Fruit fly (Drosophila melanogaster): ENCODE measurements around the gene CG2991.

The CG2991 gene

DNA sequence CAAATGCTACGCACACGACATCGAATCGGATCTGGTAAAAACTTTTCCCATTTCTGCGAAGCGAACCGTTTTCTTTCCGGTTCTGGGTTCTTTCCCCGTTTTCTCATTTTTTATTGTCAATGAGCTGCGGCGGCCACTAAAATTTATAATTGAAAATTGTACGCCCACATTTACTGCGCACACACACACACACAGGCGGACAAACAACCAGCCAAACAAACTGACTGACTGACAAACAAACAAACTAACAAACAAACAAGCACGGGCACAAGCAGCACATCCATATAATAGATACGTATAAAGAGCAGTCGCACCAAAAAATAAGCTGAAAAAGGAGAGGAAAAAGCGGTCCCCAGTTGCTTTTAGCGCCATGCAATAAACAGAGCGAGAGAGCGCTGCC lies 34.2 kb downstream of the CG2991 start (continued):
- TF ChIP-seq CG31441 (GFP tag; IDR thresholded peaks at IDR 0.05) (no peak), MBD-R2 (GFP tag; IDR thresholded peaks at IDR 0.05) (no peak), btn (GFP tag; optimal IDR thresholded peaks at IDR 0.05) (no peak), fd3F (GFP tag; optimal IDR thresholded peaks at IDR 0.05) (no peak), CG5180 (GFP tag; optimal IDR thresholded peaks at IDR 0.05) (peak; percentile 60), luna (GFP tag; optimal IDR thresholded peaks at IDR 0.05) (no peak), schlank (tag; optimal IDR thresholded peaks at IDR 0.05) (no peak), Lpt (GFP tag; optimal IDR thresholded peaks at IDR 0.05) (no peak), ind (GFP tag; optimal IDR thresholded peaks at IDR 0.05) (no peak), MTF-1 (GFP tag; optimal IDR thresholded peaks at IDR 0.05; ENCODE audit: borderline replicate concordance) (no peak), Xrp1 (GFP tag; IDR thresholded peaks at IDR 0.05) (0 out of 2 replicates have a peak, but pooled peaks have one; percentile 18), B-H1 (GFP tag; IDR thresholded peaks at IDR 0.05) (no peak), Sry-β (GFP tag; optimal IDR thresholded peaks at IDR 0.05) (no peak), sens (GFP tag) (peak; percentile 81), Nf-YA (GFP tag; IDR thresholded peaks at IDR 0.05) (no peak), Drgx (GFP tag; IDR thresholded peaks at IDR 0.05) (no peak), crol (GFP tag; IDR thresholded peaks at IDR 0.05) (no peak), BEAF-32 (GFP tag; optimal IDR thresholded peaks at IDR 0.05) (no peak), insv (GFP tag; optimal IDR thresholded peaks at IDR 0.05) (no peak), en (GFP tag; optimal IDR thresholded peaks at IDR 0.05) (no peak), peb (GFP tag; IDR thresholded peaks at IDR 0.05) (no peak), crc (GFP tag; optimal IDR thresholded peaks at IDR 0.05) (no peak), CG10209 (GFP tag; optimal IDR thresholded peaks at IDR 0.05) (no peak), Hr3 (GFP tag; optimal IDR thresholded peaks at IDR 0.05) (no peak), CG16863 (GFP tag; optimal IDR thresholded peaks at IDR 0.05) (no peak), so (GFP tag; IDR thresholded peaks at IDR 0.05) (no peak; the same call in 2 of the 3 replicates), Med (GFP tag) (peak; percentile 19), org-1 (GFP tag; optimal IDR thresholded peaks at IDR 0.05) (no peak), CG13894 (tag; optimal IDR thresholded peaks at IDR 0.05) (peak; percentile 51), jumu (GFP tag; optimal IDR thresholded peaks at IDR 0.05) (no peak), CG1792 (GFP tag; optimal IDR thresholded peaks at IDR 0.05) (no peak), sob (GFP tag; IDR thresholded peaks at IDR 0.05) (no peak), kni (GFP tag; optimal IDR thresholded peaks at IDR 0.05) (peak; percentile 28), CG2116 (GFP tag; optimal IDR thresholded peaks at IDR 0.05) (no peak), emc (GFP tag; optimal IDR thresholded peaks at IDR 0.05) (no peak), trem (tag; optimal IDR thresholded peaks at IDR 0.05) (no peak), CG14014 (GFP tag; IDR thresholded peaks at IDR 0.05) (no peak), ftz-f1 (GFP tag; optimal IDR thresholded peaks at IDR 0.05) (no peak), ci (GFP tag; IDR thresholded peaks at IDR 0.05) (0 out of 3 replicates have a peak, but pooled peaks have one; percentile 39), slbo (GFP tag; IDR thresholded peaks at IDR 0.05) (no peak), ranshi (GFP tag; IDR thresholded peaks at IDR 0.05) (no peak), al (GFP tag; IDR thresholded peaks at IDR 0.05) (no peak), Bgb (GFP tag; IDR thresholded peaks at IDR 0.05; ENCODE audit: partially characterized antibody) (0 out of 2 replicates have a peak, but pooled peaks have one; percentile 9), CG9215 (GFP tag; IDR thresholded peaks at IDR 0.05) (no peak), Six4 (GFP tag; optimal IDR thresholded peaks at IDR 0.05) (no peak), CG14667 (GFP tag; IDR thresholded peaks at IDR 0.05) (no peak), sima (GFP tag; optimal IDR thresholded peaks at IDR 0.05) (no peak), zfh2 (GFP tag; optimal IDR thresholded peaks at IDR 0.05) (no peak), zen (tag; optimal IDR thresholded peaks at IDR 0.05) (no peak), row (GFP tag; IDR thresholded peaks at IDR 0.05) (no peak), CG6683 (GFP tag; optimal IDR thresholded peaks at IDR 0.05) (no peak), sug (tag; optimal IDR thresholded peaks at IDR 0.05) (no peak), Mad (GFP tag; optimal IDR thresholded peaks at IDR 0.05) (no peak)

Data from whole organism, embryonic.